Worm (Caenorhabditis elegans) whole organism, young adult: ENCODE data around the gene R13A1.3.
A peak's percentile ranks its signal among the peaks of the same experiment; 100 is the strongest.

ENCODE experiments used
- B0035.1 ChIP-seq: sonication (generic microtip); optimal IDR thresholded peaks from 2 replicates; lab custom pipeline; 2016; ENCODE audit warnings: missing genetic modification characterization, mild to moderate bottlenecking, missing compliant biosample characterization, missing genotype, missing genetic modification reagents
- B0336.3 ChIP-seq: fragments of 200-800 bp; sonication (Bioruptor generic); IDR thresholded peaks from 2 replicates; pipeline ENCODE4 v1.3.6; 2022; ENCODE audit warnings: missing genetic modification characterization, missing compliant biosample characterization
- D2030.7 ChIP-seq: fragments of 200-800 bp; sonication (Bioruptor generic); IDR thresholded peaks from 2 replicates; pipeline ENCODE4 v1.3.6; 2022; ENCODE audit warnings: missing genetic modification reagents, missing genetic modification characterization, missing compliant biosample characterization
- F39B2.1 ChIP-seq: fragments of 200-800 bp; sonication (Bioruptor generic); IDR thresholded peaks from 2 replicates; pipeline ENCODE4 v1.3.6; 2022; ENCODE audit warnings: missing genetic modification reagents, missing genetic modification characterization, missing compliant biosample characterization
- F49E8.2 ChIP-seq: sonication (generic microtip); optimal IDR thresholded peaks from 3 replicates; lab custom pipeline; 2017; ENCODE audit warnings: missing genetic modification characterization, mild to moderate bottlenecking, missing compliant biosample characterization, antibody characterized with exemption, moderate library complexity; ENCODE audit not compliant: insufficient read depth
- F57A8.1 ChIP-seq: fragments of 200-800 bp; sonication (Bioruptor generic); optimal IDR thresholded peaks from 2 replicates; lab custom pipeline; 2018; ENCODE audit warnings: mild to moderate bottlenecking, missing genetic modification characterization, moderate library complexity, missing compliant biosample characterization
- Y67H2A.10 ChIP-seq: fragments of 200-800 bp; sonication (Bioruptor generic); conservative IDR thresholded peaks from 2 replicates; pipeline ENCODE4 v1.3.6; 2022; ENCODE audit warnings: missing genetic modification reagents, missing genetic modification characterization, missing compliant biosample characterization
- akir-1 ChIP-seq: fragments of 200-800 bp; sonication (Bioruptor generic); optimal IDR thresholded peaks from 2 replicates; lab custom pipeline; 2018; ENCODE audit warnings: mild to moderate bottlenecking, missing genetic modification characterization, moderate library complexity, missing compliant biosample characterization
- athp-1 ChIP-seq: sonication (generic microtip); optimal IDR thresholded peaks from 2 replicates; lab custom pipeline; 2017; ENCODE audit warnings: mild to moderate bottlenecking, missing genetic modification characterization, missing compliant biosample characterization
- attf-6 ChIP-seq: fragments of 200-800 bp; sonication (Bioruptor generic); IDR thresholded peaks from 2 replicates; pipeline ENCODE4 v1.3.6; 2022; ENCODE audit warnings: missing genetic modification reagents, missing genetic modification characterization, missing compliant biosample characterization
- bed-1 ChIP-seq: fragments of 200-800 bp; sonication (Bioruptor generic); IDR thresholded peaks from 2 replicates; pipeline ENCODE4 v1.3.6; 2022; ENCODE audit warnings: missing genetic modification reagents, missing genetic modification characterization, missing compliant biosample characterization
- cebp-2 ChIP-seq: fragments of 200-800 bp; sonication (Bioruptor generic); IDR thresholded peaks from 2 replicates; pipeline ENCODE4 v1.3.6; 2022; ENCODE audit warnings: missing genetic modification characterization, missing compliant biosample characterization
- ceh-100 ChIP-seq: fragments of 200-800 bp; sonication (Bioruptor generic); IDR thresholded peaks from 2 replicates; pipeline ENCODE4 v1.3.6; 2022; ENCODE audit warnings: missing genetic modification reagents, missing genetic modification characterization, missing compliant biosample characterization
- ceh-27 ChIP-seq: fragments of 200-800 bp; sonication (Bioruptor generic); optimal IDR thresholded peaks from 2 replicates; lab custom pipeline; 2018; ENCODE audit warnings: mild to moderate bottlenecking, missing genetic modification characterization, moderate library complexity, missing compliant biosample characterization
- ceh-91 ChIP-seq: fragments of 200-800 bp; sonication (Bioruptor generic); IDR thresholded peaks from 2 replicates; pipeline ENCODE4 v1.3.6; 2022; ENCODE audit warnings: missing genetic modification reagents, missing genetic modification characterization, missing compliant biosample characterization
- chd-7 ChIP-seq: sonication (generic microtip); optimal IDR thresholded peaks from 2 replicates; lab custom pipeline; 2016; ENCODE audit warnings: mild to moderate bottlenecking, missing genetic modification characterization, moderate library complexity, missing compliant biosample characterization
- dox-1 ChIP-seq: fragments of 200-800 bp; sonication (Bioruptor generic); IDR thresholded peaks from 2 replicates; pipeline ENCODE4 v1.3.6; 2022; ENCODE audit warnings: missing genetic modification reagents, missing genetic modification characterization, missing compliant biosample characterization
- ekl-4 ChIP-seq: fragments of 200-800 bp; sonication (Bioruptor generic); IDR thresholded peaks from 2 replicates; pipeline ENCODE4 v1.3.6; 2022; ENCODE audit warnings: missing genetic modification reagents, missing genetic modification characterization, missing compliant biosample characterization
- gei-17 ChIP-seq: fragments of 200-800 bp; sonication (Bioruptor generic); optimal IDR thresholded peaks from 2 replicates; lab custom pipeline; 2018; ENCODE audit warnings: mild to moderate bottlenecking, missing genetic modification characterization, missing compliant biosample characterization
- him-1 ChIP-seq: sonication (generic microtip); optimal IDR thresholded peaks from 2 replicates; lab custom pipeline; 2016; ENCODE audit warnings: missing genotype, missing genetic modification reagents, missing genetic modification characterization, missing compliant biosample characterization
- hmg-1.2 ChIP-seq: fragments of 200-800 bp; sonication (Bioruptor generic); IDR thresholded peaks from 2 replicates; pipeline ENCODE4 v1.3.6; 2022; ENCODE audit warnings: missing genetic modification reagents, missing genetic modification characterization, missing compliant biosample characterization
- hmg-20 ChIP-seq: fragments of 200-800 bp; sonication (Bioruptor generic); IDR thresholded peaks from 2 replicates; pipeline ENCODE4 v1.3.6; 2022; ENCODE audit warnings: missing genetic modification reagents, missing genetic modification characterization, missing compliant biosample characterization
- hsf-1 ChIP-seq: fragments of 200-800 bp; sonication (Bioruptor generic); IDR thresholded peaks from 2 replicates; pipeline ENCODE4 v1.3.6; 2022; ENCODE audit warnings: missing genetic modification reagents, missing genetic modification characterization, missing compliant biosample characterization
- lsl-1 ChIP-seq: fragments of 200-800 bp; sonication (Bioruptor generic); optimal IDR thresholded peaks from 2 replicates; lab custom pipeline; 2018; ENCODE audit warnings: mild to moderate bottlenecking, missing genetic modification characterization, moderate library complexity, missing compliant biosample characterization
- madf-6 ChIP-seq: fragments of 200-800 bp; sonication (Bioruptor generic); IDR thresholded peaks from 2 replicates; pipeline ENCODE4 v1.3.6; 2022; ENCODE audit warnings: missing genetic modification reagents, missing genetic modification characterization, missing compliant biosample characterization
- madf-8 ChIP-seq: fragments of 200-800 bp; sonication (Bioruptor generic); conservative IDR thresholded peaks from 2 replicates; pipeline ENCODE4 v1.3.6; 2022; ENCODE audit warnings: missing genetic modification reagents, missing genetic modification characterization, missing compliant biosample characterization
- mcd-1 ChIP-seq: fragments of 200-800 bp; sonication (Bioruptor generic); IDR thresholded peaks from 2 replicates; pipeline ENCODE4 v1.3.6; 2022; ENCODE audit warnings: missing genetic modification reagents, missing genetic modification characterization, missing compliant biosample characterization
- mes-4 ChIP-seq: sonication (generic microtip); optimal IDR thresholded peaks from 2 replicates; lab custom pipeline; 2016; ENCODE audit warnings: missing genotype, missing genetic modification characterization, missing compliant biosample characterization
- mxl-1 ChIP-seq: sonication (generic microtip); optimal IDR thresholded peaks from 2 replicates; lab custom pipeline; 2016; ENCODE audit warnings: missing genetic modification characterization, missing compliant biosample characterization
- nfya-2 ChIP-seq: fragments of 200-800 bp; sonication (Bioruptor generic); IDR thresholded peaks from 2 replicates; pipeline ENCODE4 v1.3.6; 2022; ENCODE audit warnings: missing genetic modification reagents, missing genetic modification characterization, missing compliant biosample characterization
- nhr-120 ChIP-seq: fragments of 200-800 bp; sonication (Bioruptor generic); IDR thresholded peaks from 2 replicates; pipeline ENCODE4 v1.3.6; 2022; ENCODE audit warnings: missing genetic modification characterization, missing compliant biosample characterization
- pbrm-1 ChIP-seq: fragments of 200-800 bp; sonication (Bioruptor generic); IDR thresholded peaks from 2 replicates; pipeline ENCODE4 v1.3.6; 2022; ENCODE audit warnings: missing genetic modification reagents, missing genetic modification characterization, missing compliant biosample characterization
- rpc-1 ChIP-seq, 2 experiments: fragments of 150-350 bp in 1 of 2; sonication (generic microtip) in 1 of 2; optimal IDR thresholded peaks; 2 replicates each; lab custom pipeline; 2014 to 2018; ENCODE audit warnings: missing biosample characterization in 1 of 2, missing genetic modification characterization in 1 of 2, missing genetic modification reagents in 1 of 2, missing genotype in 1 of 2
- snpc-1.1 ChIP-seq: sonication (generic microtip); optimal IDR thresholded peaks from 2 replicates; lab custom pipeline; 2017; ENCODE audit warnings: missing genetic modification characterization, mild to moderate bottlenecking, missing compliant biosample characterization, antibody characterized with exemption, moderate library complexity, missing genotype, missing genetic modification reagents; ENCODE audit not compliant: insufficient read depth
- snpc-3.4 ChIP-seq: sonication (generic microtip); optimal IDR thresholded peaks from 2 replicates; lab custom pipeline; 2017; ENCODE audit warnings: missing genetic modification characterization, mild to moderate bottlenecking, missing compliant biosample characterization, antibody characterized with exemption, moderate library complexity, missing genotype, missing genetic modification reagents
- snpc-4 ChIP-seq, 5 experiments: fragments of 150-350 bp in 1 of 5; sonication (generic microtip) in 4 of 5; optimal IDR thresholded peaks; 2 replicates each; lab custom pipeline; 2014 to 2018; ENCODE audit warnings: missing genetic modification characterization in 5 of 5, missing biosample characterization in 3 of 5, antibody characterized with exemption in 2 of 5, mild to moderate bottlenecking in 2 of 5, missing compliant biosample characterization in 2 of 5, missing genotype in 2 of 5, moderate library complexity in 2 of 5, missing genetic modification reagents in 1 of 5
- tbp1 ChIP-seq: fragments of 200-800 bp; sonication (Bioruptor generic); optimal IDR thresholded peaks from 2 replicates; lab custom pipeline; 2018; ENCODE audit warnings: mild to moderate bottlenecking, missing genetic modification characterization, missing compliant biosample characterization
- tbx-9 ChIP-seq: sonication (generic microtip); optimal IDR thresholded peaks from 2 replicates; lab custom pipeline; 2016; ENCODE audit warnings: borderline replicate concordance, missing genetic modification characterization, inconsistent platforms, missing compliant biosample characterization
- ztf-6 ChIP-seq: fragments of 200-800 bp; sonication (Bioruptor generic); IDR thresholded peaks from 2 replicates; pipeline ENCODE4 v1.3.6; 2022; ENCODE audit warnings: missing genetic modification reagents, missing genetic modification characterization, missing compliant biosample characterization

R13A1.3 gene

ce11 chrIV:7250158-7250557, 46.4 kb downstream of the R13A1.3 start, which contains the start of gene D2024.18:
TSS of gene D2024.18 (plus strand) at chrIV:7250458.
- no peak for TF ChIP-seq athp-1 (tag; lab: Kevin White, UChicago)
- TF ChIP-seq nfya-2 = no peak
- TF ChIP-seq hmg-20 = no peak
- no peak for TF ChIP-seq tbx-9
- no peak for TF ChIP-seq rpc-1 (optimal IDR thresholded peaks at IDR 0.05; lab: Kevin White, UChicago)
- TF ChIP-seq rpc-1 (tag; optimal IDR thresholded peaks at IDR 0.05; lab: Kevin White, UChicago) = no peak
- no peak for TF ChIP-seq nhr-120 (GFP tag; lab: Robert Waterston, UW)
- no peak for TF ChIP-seq cebp-2
- no peak for TF ChIP-seq F57A8.1 (GFP tag; lab: Kevin White, UChicago)
- no peak for TF ChIP-seq mes-4
- TF ChIP-seq Y67H2A.10 (GFP tag; lab: Robert Waterston, UW) = no peak
- TF ChIP-seq mxl-1 (tag; lab: Kevin White, UChicago) = no peak
- no peak for TF ChIP-seq B0035.1 (tag; lab: Kevin White, UChicago)
- TF ChIP-seq akir-1 = no peak
- TF ChIP-seq, all 124 proteins: peak for 0

ce11 chrIV:7253271-7253670, 49.5 kb downstream of the R13A1.3 start:
- no peak for TF ChIP-seq gei-17 (GFP tag; lab: Kevin White, UChicago)
- TF ChIP-seq pbrm-1 (GFP tag; lab: Robert Waterston, UW) = peak; percentile 73
- peak; percentile 92 for TF ChIP-seq attf-6 (GFP tag; lab: Robert Waterston, UW)
- peak; percentile 53; the same call in 1 of the 2 replicates for TF ChIP-seq dox-1 (GFP tag; lab: Robert Waterston, UW)
- peak; percentile 85 for TF ChIP-seq snpc-4 (GFP tag; optimal IDR thresholded peaks at IDR 0.05; lab: Kevin White, UChicago)
- TF ChIP-seq snpc-4 (tag; optimal IDR thresholded peaks at IDR 0.05; lab: Kevin White, UChicago) = peak; percentile 87 to 95 (median 88)
- 0 out of 2 replicates have a peak, but pooled peaks have one; percentile 38 for TF ChIP-seq D2030.7 (GFP tag; lab: Robert Waterston, UW)
- TF ChIP-seq bed-1 = no peak
- 0 out of 2 replicates have a peak, but pooled peaks have one; percentile 37 for TF ChIP-seq hsf-1 (GFP tag; lab: Robert Waterston, UW)
- peak; percentile 35 for TF ChIP-seq lsl-1 (GFP tag; lab: Kevin White, UChicago)
- peak; percentile 85 for TF ChIP-seq hmg-1.2 (GFP tag; lab: Robert Waterston, UW)
- 0 out of 2 replicates have a peak, but pooled peaks have one; percentile 27 for TF ChIP-seq ekl-4
- TF ChIP-seq him-1 (tag; lab: Kevin White, UChicago) = peak; percentile 76
- 0 out of 2 replicates have a peak, but pooled peaks have one; percentile 27 for TF ChIP-seq ceh-100
- TF ChIP-seq F49E8.2 (tag; lab: Kevin White, UChicago) = peak; percentile 62
- TF ChIP-seq mcd-1 = 0 out of 2 replicates have a peak, but pooled peaks have one; percentile 14
- TF ChIP-seq ztf-6 = no peak
- peak; percentile 91 for TF ChIP-seq snpc-1.1
- peak; percentile 54 for TF ChIP-seq tbp1 (GFP tag; lab: Kevin White, UChicago)
- peak; percentile 64 for TF ChIP-seq snpc-3.4 (tag; lab: Kevin White, UChicago)
- no peak for TF ChIP-seq F39B2.1 (GFP tag; lab: Robert Waterston, UW)
- peak; percentile 58; the same call in 1 of the 2 replicates for TF ChIP-seq B0336.3 (GFP tag; lab: Robert Waterston, UW)
- TF ChIP-seq madf-8 = 0 out of 2 replicates have a peak, but pooled peaks have one; percentile 28
- no peak for TF ChIP-seq chd-7 (tag; lab: Kevin White, UChicago)
- TF ChIP-seq ceh-91 (GFP tag; lab: Robert Waterston, UW) = 0 out of 2 replicates have a peak, but pooled peaks have one; percentile 17
- no peak for TF ChIP-seq ceh-27 (GFP tag; lab: Kevin White, UChicago)
- TF ChIP-seq madf-6 (GFP tag; lab: Robert Waterston, UW) = peak; percentile 34; the same call in 1 of the 2 replicates
